Worm (Caenorhabditis elegans) whole organism, L4 larva: Measurements from ENCODE around the gene srtx-1.

ENCODE experiments used
- D1046.2 ChIP-seq: fragments of 200-800 bp; sonication (Bioruptor generic); IDR thresholded peaks from 2 replicates; pipeline ENCODE4 v1.3.6; 2022; ENCODE audit warnings: missing genetic modification characterization, missing compliant biosample characterization
- F10B5.3 ChIP-seq: sonication (generic microtip); optimal IDR thresholded peaks from 2 replicates; lab custom pipeline; 2016; ENCODE audit warnings: mild to moderate bottlenecking, missing genetic modification characterization, missing compliant biosample characterization
- F37D6.2 ChIP-seq: sonication (generic microtip); optimal IDR thresholded peaks from 2 replicates; lab custom pipeline; 2016; ENCODE audit warnings: mild to moderate bottlenecking, missing genetic modification characterization, missing compliant biosample characterization
- Y105C5A.15 ChIP-seq: fragments of 200-800 bp; sonication (Bioruptor generic); IDR thresholded peaks from 2 replicates; pipeline ENCODE4 v1.3.6; 2022; ENCODE audit warnings: missing genetic modification characterization, missing compliant biosample characterization
- ZK337.2 ChIP-seq: fragments of 200-800 bp; sonication (Bioruptor generic); IDR thresholded peaks from 2 replicates; pipeline ENCODE4 v1.3.6; 2022; ENCODE audit warnings: missing genetic modification reagents, missing genetic modification characterization, missing compliant biosample characterization
- aha-1 ChIP-seq: fragments of 150-350 bp; peaks from one replicate; lab custom pipeline; 2014; ENCODE audit warnings: missing biosample characterization, missing genetic modification characterization
- ama-1 ChIP-seq: fragments of 150-350 bp; optimal IDR thresholded peaks from 2 replicates; lab custom pipeline; 2014; ENCODE audit warnings: inconsistent platforms, mixed read lengths
- arid-1 ChIP-seq: fragments of 200-800 bp; sonication (Bioruptor generic); conservative IDR thresholded peaks from 2 replicates; pipeline ENCODE4 v1.3.6; 2022; ENCODE audit warnings: missing genetic modification reagents, missing genetic modification characterization, missing compliant biosample characterization
- ceh-20 ChIP-seq: fragments of 200-800 bp; sonication (Bioruptor generic); IDR thresholded peaks from 2 replicates; pipeline ENCODE4 v1.3.6; 2022; ENCODE audit warnings: missing genetic modification reagents, missing genetic modification characterization, missing compliant biosample characterization
- ceh-82 ChIP-seq: sonication (generic microtip); optimal IDR thresholded peaks from 2 replicates; lab custom pipeline; 2017; ENCODE audit warnings: missing biosample characterization, missing genetic modification characterization
- ces-1 ChIP-seq: fragments of 150-350 bp; sonication (generic microtip); optimal IDR thresholded peaks from 4 replicates; lab custom pipeline; 2014; ENCODE audit warnings: missing biosample characterization, missing genetic modification reagents, missing genetic modification characterization
- daf-16 ChIP-seq, 3 experiments: sonication (generic microtip); optimal IDR thresholded peaks; 2 replicates each; lab custom pipeline; 2016 to 2017; ENCODE audit warnings: missing genetic modification characterization in 3 of 3, missing genetic modification reagents in 3 of 3, mild to moderate bottlenecking in 2 of 3, missing compliant biosample characterization in 2 of 3, missing biosample characterization in 1 of 3, moderate library complexity in 1 of 3
- dmd-6 ChIP-seq: fragments of 200-800 bp; sonication (Bioruptor generic); IDR thresholded peaks from 2 replicates; pipeline ENCODE4 v1.3.6; 2022; ENCODE audit warnings: missing genetic modification reagents, missing genetic modification characterization, missing compliant biosample characterization
- dmd-8 ChIP-seq: fragments of 200-800 bp; sonication (Bioruptor generic); IDR thresholded peaks from 2 replicates; pipeline ENCODE4 v1.3.6; 2022; ENCODE audit warnings: missing genetic modification characterization, missing compliant biosample characterization
- duxl-1 ChIP-seq: sonication (generic microtip); optimal IDR thresholded peaks from 2 replicates; lab custom pipeline; 2016; ENCODE audit warnings: mild to moderate bottlenecking, missing genetic modification characterization, moderate library complexity, missing compliant biosample characterization; ENCODE audit not compliant: poor library complexity
- dve-1 ChIP-seq: sonication (generic microtip); optimal IDR thresholded peaks from 2 replicates; lab custom pipeline; 2017; ENCODE audit warnings: antibody characterized with exemption, mild to moderate bottlenecking, missing genetic modification characterization, missing compliant biosample characterization; ENCODE audit not compliant: insufficient read depth
- egl-27 ChIP-seq: sonication (generic microtip); optimal IDR thresholded peaks from 3 replicates; lab custom pipeline; 2017; ENCODE audit warnings: missing biosample characterization, missing genetic modification reagents, missing genetic modification characterization
- fkh-10 ChIP-seq: fragments of 150-350 bp; optimal IDR thresholded peaks from 2 replicates; lab custom pipeline; 2014; ENCODE audit warnings: missing biosample characterization, missing genetic modification reagents, missing genetic modification characterization
- hlh-11 ChIP-seq: fragments of 200-800 bp; sonication (Bioruptor generic); optimal IDR thresholded peaks from 2 replicates; lab custom pipeline; 2018; ENCODE audit warnings: mild to moderate bottlenecking, missing genetic modification characterization, missing compliant biosample characterization
- lin-1 ChIP-seq: fragments of 200-800 bp; sonication (Bioruptor generic); IDR thresholded peaks from 2 replicates; pipeline ENCODE4 v1.3.6; 2022; ENCODE audit warnings: missing genetic modification reagents, missing genetic modification characterization, missing compliant biosample characterization
- lin-13 ChIP-seq: fragments of 150-350 bp; optimal IDR thresholded peaks from 2 replicates; lab custom pipeline; 2014; ENCODE audit warnings: missing biosample characterization, missing genetic modification reagents, missing genetic modification characterization
- madf-5 ChIP-seq, 2 experiments: fragments of 200-800 bp; sonication (Bioruptor generic); IDR thresholded peaks; 2 replicates each; pipeline ENCODE4 v1.3.6; 2022; ENCODE audit warnings: missing compliant biosample characterization in 2 of 2, missing genetic modification characterization in 2 of 2
- madf-9 ChIP-seq: fragments of 200-800 bp; sonication (Bioruptor generic); conservative IDR thresholded peaks from 2 replicates; pipeline ENCODE4 v1.3.6; 2022; ENCODE audit warnings: missing genetic modification reagents, missing genetic modification characterization, missing compliant biosample characterization
- mes-2 ChIP-seq: sonication (generic microtip); optimal IDR thresholded peaks from 2 replicates; lab custom pipeline; 2016; ENCODE audit warnings: missing genotype, mild to moderate bottlenecking, missing genetic modification characterization, missing compliant biosample characterization; ENCODE audit not compliant: poor library complexity, severe bottlenecking
- mxl-2 ChIP-seq: fragments of 200-800 bp; sonication (Bioruptor generic); conservative IDR thresholded peaks from 2 replicates; pipeline ENCODE4 v1.3.6; 2022; ENCODE audit warnings: missing genetic modification reagents, missing genetic modification characterization, missing compliant biosample characterization
- nhr-11 ChIP-seq: fragments of 150-350 bp; optimal IDR thresholded peaks from 2 replicates; lab custom pipeline; 2014; ENCODE audit warnings: missing biosample characterization, missing genetic modification characterization
- nhr-25 ChIP-seq: sonication (generic microtip); optimal IDR thresholded peaks from 2 replicates; lab custom pipeline; 2017; ENCODE audit warnings: missing genetic modification characterization, mild to moderate bottlenecking, missing compliant biosample characterization, antibody characterized with exemption, moderate library complexity, borderline replicate concordance; ENCODE audit not compliant: insufficient read depth
- nhr-77 ChIP-seq: fragments of 150-350 bp; optimal IDR thresholded peaks from 2 replicates; lab custom pipeline; 2014; ENCODE audit warnings: missing biosample characterization, missing genetic modification characterization
- skn-1 ChIP-seq: fragments of 150-350 bp; optimal IDR thresholded peaks from 2 replicates; lab custom pipeline; 2014; ENCODE audit warnings: missing biosample characterization, missing genetic modification characterization
- snpc-4 ChIP-seq: fragments of 150-350 bp; optimal IDR thresholded peaks from 2 replicates; lab custom pipeline; 2014; ENCODE audit warnings: missing biosample characterization, missing genetic modification characterization
- spr-3 ChIP-seq: fragments of 200-800 bp; sonication (Bioruptor generic); optimal IDR thresholded peaks from 2 replicates; lab custom pipeline; 2018; ENCODE audit warnings: mild to moderate bottlenecking, missing genetic modification characterization, missing compliant biosample characterization
- zfp-2 ChIP-seq: sonication (generic microtip); optimal IDR thresholded peaks from 2 replicates; lab custom pipeline; 2016; ENCODE audit warnings: mild to moderate bottlenecking, missing genetic modification characterization, missing compliant biosample characterization
- ztf-7 ChIP-seq: fragments of 150-350 bp; optimal IDR thresholded peaks from 2 replicates; lab custom pipeline; 2014; ENCODE audit warnings: missing biosample characterization, missing genetic modification characterization

srtx-1 gene

ce11 chrIV:7414163-7414562, 6.8 kb upstream of the srtx-1 start:
- TF ChIP-seq lin-1 (GFP tag; lab: Robert Waterston, UW) (no peak), ces-1 (GFP tag; lab: Kevin White, UChicago) (peak; percentile 73), fkh-10 (GFP tag; lab: Kevin White, UChicago) (peak; percentile 50)

DNA sequence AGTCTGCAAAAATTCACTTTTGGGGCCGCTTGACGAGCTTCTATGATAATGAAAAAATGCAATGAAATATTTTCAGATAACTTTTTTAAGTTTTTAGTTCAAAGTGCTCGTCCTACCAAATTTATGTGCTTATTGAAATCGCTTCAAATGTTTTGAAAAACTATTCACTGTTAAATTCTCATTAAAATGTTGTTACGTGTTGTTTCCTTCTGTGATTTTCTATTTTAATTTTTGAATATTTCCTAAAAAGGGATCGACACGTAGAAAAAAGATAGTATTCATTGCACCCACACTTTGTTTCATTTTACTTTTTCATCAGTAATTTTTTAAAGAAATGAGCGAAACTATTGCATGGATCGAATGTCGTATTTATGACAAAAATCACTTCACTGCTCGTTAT, 2.2 kb upstream of the srtx-1 start, which contains the start of gene B0496.6:
Gene B0496.6, plus strand, starts transcription at position 301 of the 400 bp plus-strand sequence.
- TF ChIP-seq ceh-20 (GFP tag; lab: Robert Waterston, UW) = no peak
- TF ChIP-seq nhr-25 (tag; lab: Kevin White, UChicago) = no peak
- TF ChIP-seq nhr-77 (tag; lab: Kevin White, UChicago) = no peak
- no peak for TF ChIP-seq skn-1
- TF ChIP-seq mxl-2 = no peak
- no peak for TF ChIP-seq dmd-8 (GFP tag; lab: Robert Waterston, UW)
- TF ChIP-seq ceh-82 = no peak
- TF ChIP-seq zfp-2 = no peak
- TF ChIP-seq hlh-11 (tag; lab: Kevin White, UChicago) = no peak
- TF ChIP-seq madf-5 (GFP tag; IDR thresholded peaks at IDR 0.05; lab: Robert Waterston, UW) = no peak
- TF ChIP-seq, all 104 proteins: peak for 0

DNA sequence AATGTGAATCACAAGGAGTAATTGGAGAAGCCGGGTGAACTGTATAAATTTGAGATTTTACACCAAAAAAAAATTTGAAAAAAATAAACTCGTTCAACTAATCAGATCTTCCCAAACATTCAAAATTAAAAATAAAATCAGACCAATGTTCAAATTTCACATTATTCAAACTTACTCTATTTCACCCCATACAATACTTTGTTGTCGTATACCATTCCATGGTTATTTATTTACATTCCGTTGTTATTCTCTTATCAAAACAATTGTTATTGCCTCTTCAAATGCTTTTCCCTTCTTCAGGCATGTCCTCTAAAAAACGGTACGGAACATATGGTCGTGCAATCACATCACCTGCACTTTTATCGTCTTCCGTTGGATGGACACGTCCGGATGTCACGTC, 3.2 kb downstream of the srtx-1 start, which contains the start of gene unc-82:
Gene unc-82, plus strand, starts transcription at position 301 of the 400 bp plus-strand sequence.
- TF ChIP-seq lin-1 (GFP tag; lab: Robert Waterston, UW) (no peak), egl-27 (tag; lab: Kevin White, UChicago) (no peak), ceh-20 (GFP tag; lab: Robert Waterston, UW) (no peak), dve-1 (tag; lab: Kevin White, UChicago) (no peak), aha-1 (tag; lab: Kevin White, UChicago) (peak; percentile 74), arid-1 (no peak)
- TF ChIP-seq, all 104 proteins: peak for 1

ce11 chrIV:7426055-7426454, 5.0 kb downstream of the srtx-1 start:
- no peak for TF ChIP-seq snpc-4
- TF ChIP-seq dmd-8 (GFP tag; lab: Robert Waterston, UW) = no peak
- TF ChIP-seq nhr-11 = peak; percentile 63
- TF ChIP-seq ztf-7 (tag; lab: Kevin White, UChicago) = no peak
- no peak for TF ChIP-seq mes-2 (tag; lab: Kevin White, UChicago)
- peak in 1 of 2 experiments; percentile 18 for TF ChIP-seq daf-16 (GFP tag; optimal IDR thresholded peaks at IDR 0.05; lab: Kevin White, UChicago)
- TF ChIP-seq daf-16 (tag; optimal IDR thresholded peaks at IDR 0.05; lab: Kevin White, UChicago) = no peak
- no peak for TF ChIP-seq F37D6.2 (tag; lab: Kevin White, UChicago)
- TF ChIP-seq aha-1 (tag; lab: Kevin White, UChicago) = peak; percentile 40
- no peak for TF ChIP-seq Y105C5A.15 (GFP tag; lab: Robert Waterston, UW)
- TF ChIP-seq ZK337.2 = no peak
- no peak for TF ChIP-seq spr-3 (GFP tag; lab: Kevin White, UChicago)
- no peak for TF ChIP-seq ama-1 (lab: Kevin White, UChicago)
- no peak for TF ChIP-seq dmd-6
- no peak for TF ChIP-seq lin-13 (GFP tag; lab: Kevin White, UChicago)

ce11 chrIV:7428347-7428746, 7.3 kb downstream of the srtx-1 start:
- TF ChIP-seq F10B5.3 (no peak), D1046.2 (no peak), duxl-1 (tag; lab: Kevin White, UChicago) (no peak), madf-9 (GFP tag; lab: Robert Waterston, UW) (no peak)
- TF ChIP-seq, all 104 proteins: peak for 0
